Worm (Caenorhabditis elegans) whole organism, L3 larva: ENCODE results near the gene zfp-1.

ENCODE experiments used
- R02D3.7 ChIP-seq: fragments of 150-350 bp; optimal IDR thresholded peaks from 2 replicates; lab custom pipeline; 2014; ENCODE audit warnings: missing biosample characterization, missing genetic modification characterization
- ZK546.5 ChIP-seq: sonication (generic microtip); optimal IDR thresholded peaks from 2 replicates; lab custom pipeline; 2017; ENCODE audit warnings: missing biosample characterization, missing genetic modification characterization
- aly-2 ChIP-seq: fragments of 150-350 bp; optimal IDR thresholded peaks from 2 replicates; lab custom pipeline; 2014; ENCODE audit warnings: missing biosample characterization, missing genetic modification characterization
- ama-1 ChIP-seq: fragments of 150-350 bp; optimal IDR thresholded peaks from 2 replicates; lab custom pipeline; 2018
- ceh-16 ChIP-seq: sonication (generic microtip); optimal IDR thresholded peaks from 2 replicates; lab custom pipeline; 2017; ENCODE audit warnings: missing biosample characterization, missing genetic modification characterization
- ceh-28 ChIP-seq: fragments of 150-350 bp; optimal IDR thresholded peaks from 2 replicates; lab custom pipeline; 2014; ENCODE audit warnings: missing biosample characterization, missing genetic modification reagents, missing genetic modification characterization
- ceh-82 ChIP-seq: fragments of 150-350 bp; optimal IDR thresholded peaks from 2 replicates; lab custom pipeline; 2014; ENCODE audit warnings: missing biosample characterization, missing genetic modification characterization
- egl-27 ChIP-seq: sonication (generic microtip); optimal IDR thresholded peaks from 4 replicates; lab custom pipeline; 2017; ENCODE audit warnings: missing biosample characterization, missing genetic modification reagents, missing genetic modification characterization
- egl-5 ChIP-seq: fragments of 150-350 bp; optimal IDR thresholded peaks from 2 replicates; lab custom pipeline; 2017; ENCODE audit warnings: missing biosample characterization, missing genetic modification reagents, missing genetic modification characterization, inconsistent platforms
- elt-1 ChIP-seq: fragments of 150-350 bp; optimal IDR thresholded peaks from 2 replicates; lab custom pipeline; 2014; ENCODE audit warnings: missing biosample characterization, missing genetic modification characterization
- elt-2 ChIP-seq: sonication (generic microtip); optimal IDR thresholded peaks from 2 replicates; lab custom pipeline; 2016; ENCODE audit warnings: missing genetic modification reagents, mild to moderate bottlenecking, missing genetic modification characterization, missing compliant biosample characterization
- elt-3 ChIP-seq, 3 experiments: fragments of 150-350 bp in 1 of 3; sonication (generic microtip) in 2 of 3; optimal IDR thresholded peaks; 2 replicates in 2 of 3; 4 replicates in 1 of 3; lab custom pipeline; 2014 to 2017; ENCODE audit warnings: missing biosample characterization in 3 of 3, missing genetic modification characterization in 3 of 3
- fkh-10 ChIP-seq: sonication (generic microtip); optimal IDR thresholded peaks from 2 replicates; lab custom pipeline; 2017; ENCODE audit warnings: missing biosample characterization, missing genetic modification reagents, missing genetic modification characterization
- fkh-2 ChIP-seq: fragments of 150-350 bp; optimal IDR thresholded peaks from 2 replicates; lab custom pipeline; 2014; ENCODE audit warnings: missing biosample characterization, missing genetic modification reagents, missing genetic modification characterization
- fos-1 ChIP-seq: fragments of 150-350 bp; optimal IDR thresholded peaks from 2 replicates; lab custom pipeline; 2014; ENCODE audit warnings: missing biosample characterization, missing genetic modification characterization
- hmg-11 ChIP-seq: sonication (generic microtip); optimal IDR thresholded peaks from 2 replicates; lab custom pipeline; 2016; ENCODE audit warnings: missing genetic modification characterization, missing compliant biosample characterization
- jun-1 ChIP-seq: fragments of 150-350 bp; optimal IDR thresholded peaks from 2 replicates; lab custom pipeline; 2014; ENCODE audit warnings: missing biosample characterization, missing genetic modification reagents, missing genetic modification characterization
- lin-15B ChIP-seq: fragments of 150-350 bp; optimal IDR thresholded peaks from 2 replicates; lab custom pipeline; 2014; ENCODE audit warnings: missing biosample characterization, missing genetic modification characterization
- lin-39 ChIP-seq: fragments of 150-350 bp; optimal IDR thresholded peaks from 2 replicates; lab custom pipeline; 2018; ENCODE audit warnings: missing biosample characterization, missing genetic modification reagents, missing genetic modification characterization
- lsy-12 ChIP-seq: sonication (generic microtip); optimal IDR thresholded peaks from 2 replicates; lab custom pipeline; 2016; ENCODE audit warnings: mild to moderate bottlenecking, missing genetic modification characterization, missing compliant biosample characterization
- mdl-1 ChIP-seq: fragments of 150-350 bp; optimal IDR thresholded peaks from 2 replicates; lab custom pipeline; 2014; ENCODE audit warnings: missing biosample characterization, missing genetic modification characterization
- mml-1 ChIP-seq: fragments of 150-350 bp; sonication (generic microtip); optimal IDR thresholded peaks from 3 replicates; lab custom pipeline; 2014; ENCODE audit warnings: missing biosample characterization, missing genetic modification characterization
- nfya-1 ChIP-seq: sonication (generic microtip); optimal IDR thresholded peaks from 2 replicates; lab custom pipeline; 2017; ENCODE audit warnings: missing genetic modification characterization, mild to moderate bottlenecking, missing compliant biosample characterization, antibody characterized with exemption, moderate library complexity; ENCODE audit not compliant: insufficient read depth
- nhr-11 ChIP-seq: fragments of 150-350 bp; optimal IDR thresholded peaks from 2 replicates; lab custom pipeline; 2014; ENCODE audit warnings: missing biosample characterization, missing genetic modification characterization
- nhr-23 ChIP-seq: fragments of 150-350 bp; optimal IDR thresholded peaks from 2 replicates; lab custom pipeline; 2014; ENCODE audit warnings: missing biosample characterization, missing genetic modification reagents, missing genetic modification characterization
- nhr-237 ChIP-seq: fragments of 150-350 bp; optimal IDR thresholded peaks from 2 replicates; lab custom pipeline; 2014; ENCODE audit warnings: missing biosample characterization, missing genetic modification characterization
- nhr-25 ChIP-seq: sonication (generic microtip); optimal IDR thresholded peaks from 2 replicates; lab custom pipeline; 2017; ENCODE audit warnings: missing biosample characterization, missing genetic modification characterization
- nhr-28 ChIP-seq: fragments of 150-350 bp; optimal IDR thresholded peaks from 2 replicates; lab custom pipeline; 2014; ENCODE audit warnings: missing biosample characterization, missing genetic modification characterization
- nhr-43 ChIP-seq: sonication (generic microtip); optimal IDR thresholded peaks from 2 replicates; lab custom pipeline; 2016; ENCODE audit warnings: mild to moderate bottlenecking, missing genetic modification characterization, missing compliant biosample characterization; ENCODE audit not compliant: poor library complexity, severe bottlenecking
- nhr-67 ChIP-seq: fragments of 150-350 bp; optimal IDR thresholded peaks from 2 replicates; lab custom pipeline; 2014; ENCODE audit warnings: missing biosample characterization, missing genetic modification characterization
- nhr-76 ChIP-seq: fragments of 150-350 bp; sonication (generic microtip); optimal IDR thresholded peaks from 5 replicates; lab custom pipeline; 2014; ENCODE audit warnings: missing biosample characterization, missing genetic modification characterization
- nhr-77 ChIP-seq: fragments of 150-350 bp; optimal IDR thresholded peaks from 2 replicates; lab custom pipeline; 2014; ENCODE audit warnings: missing biosample characterization, missing genetic modification characterization
- pha-4 ChIP-seq: fragments of 150-350 bp; optimal IDR thresholded peaks from 2 replicates; lab custom pipeline; 2014; ENCODE audit warnings: missing biosample characterization, missing genetic modification reagents, missing genetic modification characterization
- pqm-1 ChIP-seq: fragments of 150-350 bp; optimal IDR thresholded peaks from 2 replicates; lab custom pipeline; 2017; ENCODE audit warnings: missing biosample characterization, missing genetic modification characterization, inconsistent platforms
- sea-2 ChIP-seq: fragments of 150-350 bp; sonication (generic microtip); optimal IDR thresholded peaks from 4 replicates; lab custom pipeline; 2014; ENCODE audit warnings: missing biosample characterization, missing genetic modification reagents, missing genetic modification characterization
- skn-1 ChIP-seq: fragments of 150-350 bp; optimal IDR thresholded peaks from 2 replicates; lab custom pipeline; 2014; ENCODE audit warnings: missing biosample characterization, missing genetic modification characterization
- snpc-4 ChIP-seq: fragments of 150-350 bp; optimal IDR thresholded peaks from 2 replicates; lab custom pipeline; 2014; ENCODE audit warnings: missing biosample characterization, missing genetic modification characterization
- tbx-2 ChIP-seq: sonication (generic microtip); optimal IDR thresholded peaks from 2 replicates; lab custom pipeline; 2016; ENCODE audit warnings: mild to moderate bottlenecking, missing genetic modification characterization, missing compliant biosample characterization
- unc-62 ChIP-seq: fragments of 150-350 bp; sonication (generic microtip); optimal IDR thresholded peaks from 4 replicates; lab custom pipeline; 2014; ENCODE audit warnings: missing biosample characterization, missing genetic modification reagents, missing genetic modification characterization
- zag-1 ChIP-seq: fragments of 150-350 bp; optimal IDR thresholded peaks from 2 replicates; lab custom pipeline; 2014; ENCODE audit warnings: missing biosample characterization, missing genetic modification characterization
- ztf-11 ChIP-seq: fragments of 150-350 bp; optimal IDR thresholded peaks from 2 replicates; lab custom pipeline; 2014; ENCODE audit warnings: missing biosample characterization, missing genetic modification characterization

Gene zfp-1

ce11 chrIII:8797211-8797733 is 5.9 kb downstream of the zfp-1 start:
- TF ChIP-seq ama-1 (lab: Kevin White, UChicago) (no peak), fkh-2 (tag; lab: Kevin White, UChicago) (no peak), nhr-67 (tag; lab: Kevin White, UChicago) (no peak), nhr-25 (tag; lab: Kevin White, UChicago) (peak; percentile 92), sea-2 (GFP tag; lab: Kevin White, UChicago) (peak; percentile 14), elt-3 (tag; optimal IDR thresholded peaks at IDR 0.05; lab: Kevin White, UChicago) (peak in 1 of 3 experiments; percentile 74), lin-15B (tag; lab: Kevin White, UChicago) (peak; percentile 49), mdl-1 (peak; percentile 90), pha-4 (tag; lab: Kevin White, UChicago) (peak; percentile 43), fkh-10 (GFP tag; lab: Kevin White, UChicago) (peak; percentile 73), aly-2 (tag; lab: Kevin White, UChicago) (no peak), egl-27 (tag; lab: Kevin White, UChicago) (peak; percentile 27), snpc-4 (tag; lab: Kevin White, UChicago) (peak; percentile 75), nhr-76 (tag; lab: Kevin White, UChicago) (peak; percentile 36), elt-1 (tag; lab: Kevin White, UChicago) (peak; percentile 59), egl-5 (tag; lab: Kevin White, UChicago) (peak; percentile 34), mml-1 (tag; lab: Kevin White, UChicago) (no peak), ceh-16 (no peak), unc-62 (GFP tag; lab: Kevin White, UChicago) (peak; percentile 71), ceh-82 (peak; percentile 42), nhr-43 (tag; lab: Kevin White, UChicago) (peak; percentile 87), ZK546.5 (tag; lab: Kevin White, UChicago) (no peak), nhr-23 (peak; percentile 68), fos-1 (peak; percentile 43), jun-1 (tag; lab: Kevin White, UChicago) (peak; percentile 94), nhr-237 (tag; lab: Kevin White, UChicago) (no peak), pqm-1 (tag; lab: Kevin White, UChicago) (peak; percentile 96), ceh-28 (tag; lab: Kevin White, UChicago) (peak; percentile 83), tbx-2 (tag; lab: Kevin White, UChicago) (peak; percentile 75), lsy-12 (tag; lab: Kevin White, UChicago) (peak; percentile 81), hmg-11 (tag; lab: Kevin White, UChicago) (peak; percentile 68), nhr-11 (tag; lab: Kevin White, UChicago) (peak; percentile 5), skn-1 (tag; lab: Kevin White, UChicago) (peak; percentile 76), ztf-11 (no peak), lin-39 (tag; lab: Kevin White, UChicago) (peak; percentile 93), elt-2 (peak; percentile 96), zag-1 (no peak), nhr-77 (tag; lab: Kevin White, UChicago) (peak; percentile 18), nfya-1 (tag; lab: Kevin White, UChicago) (peak; percentile 89), R02D3.7 (tag; lab: Kevin White, UChicago) (peak; percentile 44)

ce11 chrIII:8799964-8800795 is 8.8 kb downstream of the zfp-1 start, which contains the start of gene F54F2.6:
TSS of gene F54F2.6 (minus strand) at chrIII:8800701.
- peak; percentile 40 for TF ChIP-seq nhr-23
- peak; percentile 90 for TF ChIP-seq hmg-11 (tag; lab: Kevin White, UChicago)
- peak; percentile 76 for TF ChIP-seq zag-1
- TF ChIP-seq nhr-43 (tag; lab: Kevin White, UChicago): peak; percentile 59
- peak; percentile 87 for TF ChIP-seq ceh-28 (tag; lab: Kevin White, UChicago)
- peak; percentile 92 for TF ChIP-seq nfya-1 (tag; lab: Kevin White, UChicago)
- TF ChIP-seq nhr-67 (tag; lab: Kevin White, UChicago): no peak
- TF ChIP-seq jun-1 (tag; lab: Kevin White, UChicago): peak; percentile 91
- TF ChIP-seq fkh-10 (GFP tag; lab: Kevin White, UChicago): peak; percentile 76
- no peak for TF ChIP-seq nhr-237 (tag; lab: Kevin White, UChicago)
- TF ChIP-seq ZK546.5 (tag; lab: Kevin White, UChicago): no peak
- peak; percentile 37 for TF ChIP-seq ama-1 (lab: Kevin White, UChicago)
- peak; percentile 50 for TF ChIP-seq nhr-77 (tag; lab: Kevin White, UChicago)
- peak; percentile 65 for TF ChIP-seq egl-5 (tag; lab: Kevin White, UChicago)
- peak; percentile 52 for TF ChIP-seq fkh-2 (tag; lab: Kevin White, UChicago)
- peak; percentile 88 for TF ChIP-seq lin-39 (tag; lab: Kevin White, UChicago)
- peak; percentile 71 for TF ChIP-seq elt-2
- peak; percentile 75 for TF ChIP-seq snpc-4 (tag; lab: Kevin White, UChicago)
- peak; percentile 95 for TF ChIP-seq unc-62 (GFP tag; lab: Kevin White, UChicago)
- TF ChIP-seq ceh-16: no peak
- TF ChIP-seq nhr-76 (tag; lab: Kevin White, UChicago): no peak
- peak; percentile 40 for TF ChIP-seq ceh-82
- peak; percentile 93 for TF ChIP-seq pha-4 (tag; lab: Kevin White, UChicago)
- peak; percentile 78 for TF ChIP-seq elt-1 (tag; lab: Kevin White, UChicago)
- TF ChIP-seq sea-2 (GFP tag; lab: Kevin White, UChicago): peak; percentile 31
- TF ChIP-seq elt-3 (tag; optimal IDR thresholded peaks at IDR 0.05; lab: Kevin White, UChicago): no peak
- no peak for TF ChIP-seq skn-1 (tag; lab: Kevin White, UChicago)
- TF ChIP-seq mml-1 (tag; lab: Kevin White, UChicago): no peak
- peak; percentile 58 for TF ChIP-seq lin-15B (tag; lab: Kevin White, UChicago)
- no peak for TF ChIP-seq nhr-28 (tag; lab: Kevin White, UChicago)
- peak; percentile 38 for TF ChIP-seq pqm-1 (tag; lab: Kevin White, UChicago)
- peak; percentile 44 for TF ChIP-seq nhr-25 (tag; lab: Kevin White, UChicago)
- no peak for TF ChIP-seq fos-1
- peak; percentile 80 for TF ChIP-seq lsy-12 (tag; lab: Kevin White, UChicago)
- TF ChIP-seq R02D3.7 (tag; lab: Kevin White, UChicago): peak; percentile 57
- TF ChIP-seq tbx-2 (tag; lab: Kevin White, UChicago): peak; percentile 85
- peak; percentile 84 for TF ChIP-seq nhr-11 (tag; lab: Kevin White, UChicago)
- TF ChIP-seq aly-2 (tag; lab: Kevin White, UChicago): no peak
- TF ChIP-seq egl-27 (tag; lab: Kevin White, UChicago): peak; percentile 77
